Fruit fly (Drosophila melanogaster): ENCODE measurements around the gene C15.
A peak's percentile ranks its signal among the peaks of the same experiment; 100 is the strongest.

C15 gene

dm6 chr3R:21520183-21520582 lies 20.4 kb downstream of the C15 start (continued):
- peak; percentile 95 for TF ChIP-seq Blimp-1 (GFP tag; optimal IDR thresholded peaks at IDR 0.05)
- peak; percentile 94 for TF ChIP-seq peb (GFP tag; IDR thresholded peaks at IDR 0.05)
- peak; percentile 99 for TF ChIP-seq CG3726 (GFP tag; IDR thresholded peaks at IDR 0.05)
- TF ChIP-seq Awh (GFP tag; IDR thresholded peaks at IDR 0.05) = peak; percentile 98
- peak; percentile 96 for TF ChIP-seq CG13296 (GFP tag; optimal IDR thresholded peaks at IDR 0.05)
- TF ChIP-seq CG3838 (GFP tag; optimal IDR thresholded peaks at IDR 0.05) = peak; percentile 97
- no peak for TF ChIP-seq vnd (GFP tag; IDR thresholded peaks at IDR 0.05; ENCODE audit: partially characterized antibody)
- TF ChIP-seq toy (GFP tag; IDR thresholded peaks at IDR 0.05) = peak; percentile 95
- TF ChIP-seq CG9215 (GFP tag; IDR thresholded peaks at IDR 0.05) = peak; percentile 93
- peak; percentile 91 for TF ChIP-seq CG31365 (tag; optimal IDR thresholded peaks at IDR 0.05)
- peak; percentile 97 for TF ChIP-seq BtbVII (GFP tag; optimal IDR thresholded peaks at IDR 0.05)
- peak; percentile 74 for TF ChIP-seq Neu2 (GFP tag; optimal IDR thresholded peaks at IDR 0.05; ENCODE audit: borderline replicate concordance)
- peak; percentile 89 for TF ChIP-seq Gsc (GFP tag; IDR thresholded peaks at IDR 0.05)
- TF ChIP-seq pzg (GFP tag; optimal IDR thresholded peaks at IDR 0.05) = peak; percentile 30
- TF ChIP-seq hth (optimal IDR thresholded peaks at IDR 0.05) = no peak
- TF ChIP-seq CG4854 (GFP tag; optimal IDR thresholded peaks at IDR 0.05) = peak; percentile 98
- TF ChIP-seq Spps (tag; optimal IDR thresholded peaks at IDR 0.05) = peak; percentile 89
- TF ChIP-seq CG6689 (GFP tag; IDR thresholded peaks at IDR 0.05) = peak; percentile 94
- peak; percentile 88 for TF ChIP-seq tap (tag; optimal IDR thresholded peaks at IDR 0.05)
- no peak for TF ChIP-seq h (optimal IDR thresholded peaks at IDR 0.05)
- peak; percentile 95 for TF ChIP-seq CG14710 (tag; optimal IDR thresholded peaks at IDR 0.05)
- TF ChIP-seq Ets97D (GFP tag; optimal IDR thresholded peaks at IDR 0.05) = peak; percentile 100
- no peak for TF ChIP-seq Dll (GFP tag; IDR thresholded peaks at IDR 0.05; ENCODE audit: partially characterized antibody)
- TF ChIP-seq emc (GFP tag; optimal IDR thresholded peaks at IDR 0.05) = peak; percentile 98
- TF ChIP-seq CG4730 (GFP tag; IDR thresholded peaks at IDR 0.05) = peak; percentile 98
- peak; percentile 96 for TF ChIP-seq stwl (tag; optimal IDR thresholded peaks at IDR 0.05)
- peak; percentile 99 for TF ChIP-seq mirr (GFP tag; optimal IDR thresholded peaks at IDR 0.05)
- TF ChIP-seq Ravus (GFP tag; IDR thresholded peaks at IDR 0.05) = peak; percentile 91
- peak; percentile 73 for TF ChIP-seq CG7745 (tag; optimal IDR thresholded peaks at IDR 0.05)
- TF ChIP-seq CG10565 (GFP tag; optimal IDR thresholded peaks at IDR 0.05) = peak; percentile 94
- peak; percentile 95 for TF ChIP-seq Atf6 (GFP tag; IDR thresholded peaks at IDR 0.05)
- TF ChIP-seq Fer1 (GFP tag; optimal IDR thresholded peaks at IDR 0.05) = peak; percentile 98
- peak; percentile 82 for TF ChIP-seq CG3995 (GFP tag; optimal IDR thresholded peaks at IDR 0.05)
- TF ChIP-seq NFAT (GFP tag; IDR thresholded peaks at IDR 0.05) = peak; percentile 100
- peak; percentile 99 for TF ChIP-seq Mrtf (GFP tag; IDR thresholded peaks at IDR 0.05)
- peak; percentile 95 for TF ChIP-seq ham (GFP tag; IDR thresholded peaks at IDR 0.05)
- TF ChIP-seq kni (GFP tag; optimal IDR thresholded peaks at IDR 0.05) = peak; percentile 98
- TF ChIP-seq phol (tag; optimal IDR thresholded peaks at IDR 0.05) = peak; percentile 97
- TF ChIP-seq gsb-n (tag; optimal IDR thresholded peaks at IDR 0.05) = peak; percentile 97
- peak; percentile 95 for TF ChIP-seq CG12299 (tag; optimal IDR thresholded peaks at IDR 0.05)
- TF ChIP-seq HLHmδ (GFP tag; optimal IDR thresholded peaks at IDR 0.05) = peak; percentile 97
- TF ChIP-seq CG1529 (GFP tag; optimal IDR thresholded peaks at IDR 0.05) = peak; percentile 97
- peak; percentile 88 for TF ChIP-seq Kr (GFP tag; optimal IDR thresholded peaks at IDR 0.05)
- TF ChIP-seq CG33557 (GFP tag; optimal IDR thresholded peaks at IDR 0.05) = peak; percentile 98
- TF ChIP-seq chif (GFP tag; optimal IDR thresholded peaks at IDR 0.05) = peak; percentile 99
- peak; percentile 91 for TF ChIP-seq wor (GFP tag; IDR thresholded peaks at IDR 0.05)
- TF ChIP-seq sens-2 (GFP tag; IDR thresholded peaks at IDR 0.05) = peak; percentile 99
- peak; percentile 96 for TF ChIP-seq CG12155 (GFP tag; optimal IDR thresholded peaks at IDR 0.05)
- peak; percentile 94 for TF ChIP-seq CG11504 (tag; optimal IDR thresholded peaks at IDR 0.05)
- peak; percentile 99 for TF ChIP-seq CG9932 (GFP tag; IDR thresholded peaks at IDR 0.05)
- peak; percentile 100 for TF ChIP-seq Rfx (GFP tag; IDR thresholded peaks at IDR 0.05)
- TF ChIP-seq CG10979 (tag; optimal IDR thresholded peaks at IDR 0.05) = peak; percentile 94
